Fruit fly (Drosophila melanogaster) whole organism, embryonic: ENCODE measurements around the gene CG33181.

ENCODE experiments used
- Antp ChIP-seq: fragments of 200-800 bp; sonication (Bioruptor generic); optimal IDR thresholded peaks from 3 replicates; lab custom pipeline; 2016; ENCODE audit warnings: missing biosample characterization, missing genetic modification characterization
- Bgb ChIP-seq: fragments of 200-800 bp; sonication (Bioruptor generic); IDR thresholded peaks from 2 replicates; pipeline ENCODE4 v1.3.6; 2022; ENCODE audit warnings: missing biosample characterization, missing genetic modification characterization; ENCODE audit not compliant: partially characterized antibody
- Gsc ChIP-seq: fragments of 200-800 bp; sonication (Bioruptor generic); IDR thresholded peaks from 2 replicates; pipeline ENCODE4 v1.3.6; 2022; ENCODE audit warnings: missing biosample characterization, missing genetic modification characterization
- Hr78 ChIP-seq, 2 experiments: fragments of 200-800 bp in 1 of 2; fragments of >200 bp in 1 of 2; sonication (Bioruptor generic) in 1 of 2; optimal IDR thresholded peaks; 2 replicates each; lab custom pipeline; 2017 to 2019; ENCODE audit warnings: missing biosample characterization in 2 of 2, missing genetic modification characterization in 2 of 2, mild to moderate bottlenecking in 1 of 2, moderate library complexity in 1 of 2
- sc ChIP-seq, 3 experiments: fragments of >200 bp in 2 of 3; fragments of 200-800 bp in 1 of 3; sonication (Bioruptor generic) in 1 of 3; optimal IDR thresholded peaks; 2 replicates in 2 of 3; 3 replicates in 1 of 3; lab custom pipeline; 2017; ENCODE audit warnings: mild to moderate bottlenecking in 1 of 3, missing biosample characterization in 1 of 3, missing genetic modification characterization in 1 of 3, missing genetic modification reagents in 1 of 3

DNA sequence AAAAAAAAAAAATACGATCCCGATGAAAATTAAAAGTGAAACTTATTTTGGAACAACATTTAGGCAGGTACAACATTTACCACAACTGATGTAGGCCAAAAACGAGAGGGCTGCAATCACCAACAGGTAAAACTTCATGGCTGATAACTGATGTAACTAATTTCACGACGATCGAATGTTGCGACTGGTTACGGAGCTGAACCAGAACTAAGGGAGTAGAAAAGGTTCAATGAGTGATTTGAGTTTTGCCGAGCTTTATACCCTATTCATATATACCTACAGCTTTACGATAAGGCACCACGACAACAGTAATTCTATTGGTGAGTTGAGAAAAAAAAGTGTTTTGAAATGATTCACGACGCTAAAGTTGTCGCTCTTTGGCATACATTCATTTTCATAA is 28.5 kb upstream of the CG33181 start, which contains the start of gene CG15347:
- TF ChIP-seq Hr78 (GFP tag; optimal IDR thresholded peaks at IDR 0.05; lab: Kevin White, UChicago): no peak
- TF ChIP-seq sc (optimal IDR thresholded peaks at IDR 0.05; lab: Kevin White, UChicago): no peak
- no peak for TF ChIP-seq sc (GFP tag; optimal IDR thresholded peaks at IDR 0.05; lab: Kevin White, UChicago)
- TF ChIP-seq Antp (GFP tag; lab: Kevin White, UChicago): no peak
- no peak for TF ChIP-seq Bgb (GFP tag; lab: Robert Waterston, UW)
- TF ChIP-seq Gsc (GFP tag; lab: Robert Waterston, UW): no peak
